Worm (Caenorhabditis elegans) whole organism, young adult: ENCODE results near the gene hpo-8.

Source experiments
- F33H1.4 ChIP-seq: fragments of 200-800 bp; sonication (Bioruptor generic); IDR thresholded peaks from 2 replicates; pipeline ENCODE4 v1.3.6; 2022; ENCODE audit warnings: missing genetic modification reagents, missing genetic modification characterization, missing compliant biosample characterization
- F39B2.1 ChIP-seq: fragments of 200-800 bp; sonication (Bioruptor generic); IDR thresholded peaks from 2 replicates; pipeline ENCODE4 v1.3.6; 2022; ENCODE audit warnings: missing genetic modification reagents, missing genetic modification characterization, missing compliant biosample characterization
- K11D2.4 ChIP-seq: fragments of 200-800 bp; sonication (Bioruptor generic); IDR thresholded peaks from 2 replicates; pipeline ENCODE4 v1.3.6; 2022; ENCODE audit warnings: missing genetic modification reagents, missing genetic modification characterization, missing compliant biosample characterization
- K12H6.12 ChIP-seq: fragments of 200-800 bp; sonication (Bioruptor generic); optimal IDR thresholded peaks from 2 replicates; lab custom pipeline; 2018; ENCODE audit warnings: mild to moderate bottlenecking, missing genetic modification characterization, missing compliant biosample characterization
- ama-1 ChIP-seq, 3 experiments: fragments of 150-350 bp in 1 of 3; sonication (generic microtip) in 2 of 3; optimal IDR thresholded peaks; 2 replicates each; lab custom pipeline; 2014 to 2018; ENCODE audit warnings: missing biosample characterization in 2 of 3, missing genetic modification characterization in 2 of 3, missing genetic modification reagents in 2 of 3
- aptf-2 ChIP-seq: fragments of 200-800 bp; sonication (Bioruptor generic); conservative IDR thresholded peaks from 2 replicates; pipeline ENCODE4 v1.3.6; 2022; ENCODE audit warnings: missing genetic modification reagents, missing genetic modification characterization, missing compliant biosample characterization
- attf-5 ChIP-seq: fragments of 200-800 bp; sonication (Bioruptor generic); optimal IDR thresholded peaks from 2 replicates; lab custom pipeline; 2018; ENCODE audit warnings: mild to moderate bottlenecking, missing genetic modification characterization, missing compliant biosample characterization
- ceh-58 ChIP-seq: fragments of 200-800 bp; sonication (Bioruptor generic); IDR thresholded peaks from 2 replicates; pipeline ENCODE4 v1.3.6; 2022; ENCODE audit warnings: missing genetic modification characterization, missing compliant biosample characterization
- hlh-26 ChIP-seq: fragments of 200-800 bp; sonication (Bioruptor generic); conservative IDR thresholded peaks from 2 replicates; pipeline ENCODE4 v1.3.6; 2022; ENCODE audit warnings: missing genetic modification reagents, missing genetic modification characterization, missing compliant biosample characterization
- lag-1 ChIP-seq: fragments of 200-800 bp; sonication (Bioruptor generic); IDR thresholded peaks from 2 replicates; pipeline ENCODE4 v1.3.6; 2022; ENCODE audit warnings: missing genetic modification reagents, missing genetic modification characterization, missing compliant biosample characterization
- lir-1 ChIP-seq: fragments of 200-800 bp; sonication (Bioruptor generic); conservative IDR thresholded peaks from 2 replicates; pipeline ENCODE4 v1.3.6; 2022; ENCODE audit warnings: missing genetic modification reagents, missing genetic modification characterization, missing compliant biosample characterization
- unc-62 ChIP-seq: fragments of 150-350 bp; optimal IDR thresholded peaks from 2 replicates; lab custom pipeline; 2014; ENCODE audit warnings: missing biosample characterization, missing genetic modification reagents, missing genetic modification characterization

ce11 chrV:6831539-6831938, 7.5 kb upstream of the hpo-8 start:
- no peak for TF ChIP-seq aptf-2 (GFP tag; lab: Robert Waterston, UW)
- no peak for TF ChIP-seq ceh-58 (GFP tag; lab: Robert Waterston, UW)
- TF ChIP-seq hlh-26 (GFP tag; lab: Robert Waterston, UW) = no peak
- no peak for TF ChIP-seq K12H6.12 (tag; lab: Kevin White, UChicago)
- TF ChIP-seq F33H1.4 (GFP tag; lab: Robert Waterston, UW) = no peak
- TF ChIP-seq K11D2.4 (GFP tag; lab: Robert Waterston, UW) = no peak
- no peak for TF ChIP-seq lag-1
- TF ChIP-seq unc-62 (GFP tag; lab: Kevin White, UChicago) = no peak
- TF ChIP-seq lir-1 = no peak
- TF ChIP-seq F39B2.1 (GFP tag; lab: Robert Waterston, UW) = no peak
- TF ChIP-seq ama-1 (optimal IDR thresholded peaks at IDR 0.05; lab: Kevin White, UChicago) = no peak
- TF ChIP-seq ama-1 (GFP tag; optimal IDR thresholded peaks at IDR 0.05; lab: Kevin White, UChicago) = no peak
- no peak for TF ChIP-seq attf-5
